Fruit fly (Drosophila melanogaster): ENCODE data around the gene Rab11.

DNA sequence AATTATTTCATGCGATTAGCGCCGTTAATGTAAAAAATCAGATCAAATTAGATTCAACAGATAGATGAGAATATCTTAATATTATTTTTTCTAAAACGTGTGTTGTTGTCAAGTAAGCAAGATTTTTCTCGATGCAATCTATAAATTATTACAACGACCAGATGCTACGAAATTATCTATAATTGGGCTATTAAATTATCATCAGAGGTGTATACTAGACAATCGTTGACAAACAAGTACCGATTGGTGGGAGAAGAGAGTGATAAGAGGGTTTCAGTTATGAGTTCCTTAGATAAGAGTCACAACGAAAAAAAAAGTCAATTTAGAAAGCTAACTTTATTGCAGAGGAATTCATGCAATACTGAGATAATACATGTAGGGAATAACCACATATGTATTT, 43.7 kb upstream of the Rab11 start:
- TF ChIP-seq Sin3A (optimal IDR thresholded peaks at IDR 0.05) (no peak), psq (optimal IDR thresholded peaks at IDR 0.05) (no peak), Myc (optimal IDR thresholded peaks at IDR 0.05) (no peak), ttk (optimal IDR thresholded peaks at IDR 0.05) (no peak), h (optimal IDR thresholded peaks at IDR 0.05) (no peak), insv (optimal IDR thresholded peaks at IDR 0.05) (no peak)

Measured in Kc167 (cell line).